Fruit fly (Drosophila melanogaster): ENCODE data around the gene Remo.

Remo gene

DNA sequence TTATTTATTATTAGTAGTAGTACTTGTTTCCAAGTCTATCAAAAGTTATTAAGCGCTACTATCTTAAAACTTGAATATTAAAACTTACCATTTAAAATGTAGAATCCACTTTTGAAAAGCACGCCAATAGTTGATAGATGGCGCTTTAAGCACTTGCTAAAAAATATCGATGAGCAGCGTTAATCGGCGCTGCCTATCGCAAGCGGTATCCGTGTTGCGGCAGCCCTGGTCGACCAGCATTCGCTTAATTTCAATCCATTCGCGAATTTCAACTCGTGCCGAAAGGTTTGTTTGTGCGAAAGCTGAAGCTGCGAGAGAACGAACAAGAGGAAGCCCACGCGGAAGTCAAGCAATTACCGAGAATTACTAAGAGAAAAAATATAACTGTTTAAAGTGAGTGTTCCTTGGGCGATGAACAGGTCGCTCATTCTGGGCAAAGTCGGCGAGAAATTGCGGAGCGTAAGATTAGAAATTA lies 41.8 kb downstream of the Remo start, which contains the start of gene Prx2 (continued):
- peak; percentile 25 for TF ChIP-seq CG17385 (GFP tag; optimal IDR thresholded peaks at IDR 0.05)
- peak; percentile 1 for TF ChIP-seq pho (GFP tag; optimal IDR thresholded peaks at IDR 0.05)
- no peak for TF ChIP-seq Oaz (GFP tag; IDR thresholded peaks at IDR 0.05)
- TF ChIP-seq Xrp1 (GFP tag; IDR thresholded peaks at IDR 0.05) = no peak
- no peak for TF ChIP-seq cad (GFP tag; optimal IDR thresholded peaks at IDR 0.05)
- TF ChIP-seq Ssrp (tag; optimal IDR thresholded peaks at IDR 0.05) = no peak
- TF ChIP-seq vvl (GFP tag; IDR thresholded peaks at IDR 0.05) = peak; percentile 42
- no peak for TF ChIP-seq CG7987 (GFP tag; optimal IDR thresholded peaks at IDR 0.05)
- no peak for TF ChIP-seq CG16779 (GFP tag; IDR thresholded peaks at IDR 0.05)
- TF ChIP-seq yki (optimal IDR thresholded peaks at IDR 0.05) = no peak
- TF ChIP-seq CG10209 (GFP tag; optimal IDR thresholded peaks at IDR 0.05) = no peak
- TF ChIP-seq wor (GFP tag; IDR thresholded peaks at IDR 0.05) = no peak
- TF ChIP-seq Sin3A (optimal IDR thresholded peaks at IDR 0.05) = peak; percentile 70
- no peak for TF ChIP-seq tio (GFP tag; optimal IDR thresholded peaks at IDR 0.05)
- TF ChIP-seq tgo (GFP tag; IDR thresholded peaks at IDR 0.05) = no peak
- no peak for TF ChIP-seq HLHmδ (GFP tag; optimal IDR thresholded peaks at IDR 0.05)
- 0 out of 2 replicates have a peak, but pooled peaks have one; percentile 6 for TF ChIP-seq al (GFP tag; IDR thresholded peaks at IDR 0.05)
- TF ChIP-seq CG6689 (GFP tag; IDR thresholded peaks at IDR 0.05) = 0 out of 2 replicates have a peak, but pooled peaks have one; percentile 13
- TF ChIP-seq bigmax (GFP tag; optimal IDR thresholded peaks at IDR 0.05) = no peak
- no peak for TF ChIP-seq maf-S (GFP tag; optimal IDR thresholded peaks at IDR 0.05)
- no peak for TF ChIP-seq Sry-β (GFP tag; optimal IDR thresholded peaks at IDR 0.05)
- TF ChIP-seq Dfd (GFP tag; optimal IDR thresholded peaks at IDR 0.05) = no peak
- TF ChIP-seq Hey (tag; optimal IDR thresholded peaks at IDR 0.05) = no peak
- no peak for TF ChIP-seq Lim3 (GFP tag; IDR thresholded peaks at IDR 0.05)
- no peak for TF ChIP-seq Mes4 (GFP tag; optimal IDR thresholded peaks at IDR 0.05)
- no peak for TF ChIP-seq prd (optimal IDR thresholded peaks at IDR 0.05)
- TF ChIP-seq prd (GFP tag; IDR thresholded peaks at IDR 0.05) = no peak
- no peak for TF ChIP-seq Spps (tag; optimal IDR thresholded peaks at IDR 0.05)
- TF ChIP-seq CkIIα-i1 (GFP tag; IDR thresholded peaks at IDR 0.05) = no peak
- TF ChIP-seq CG12942 (GFP tag; optimal IDR thresholded peaks at IDR 0.05) = no peak
- no peak for TF ChIP-seq sr (GFP tag; IDR thresholded peaks at IDR 0.05)
- no peak for TF ChIP-seq CG30020 (tag; optimal IDR thresholded peaks at IDR 0.05)
- TF ChIP-seq CG6683 (GFP tag; optimal IDR thresholded peaks at IDR 0.05) = no peak
- TF ChIP-seq ash1 (GFP tag; optimal IDR thresholded peaks at IDR 0.05) = no peak
- peak; percentile 7 for TF ChIP-seq lilli (GFP tag; optimal IDR thresholded peaks at IDR 0.05)
- peak; percentile 57 for TF ChIP-seq Myb (GFP tag; optimal IDR thresholded peaks at IDR 0.05)
- TF ChIP-seq HLH3B (GFP tag; IDR thresholded peaks at IDR 0.05) = no peak
- no peak for TF ChIP-seq sd (tag; optimal IDR thresholded peaks at IDR 0.05)
- no peak for TF ChIP-seq Hr78 (GFP tag; optimal IDR thresholded peaks at IDR 0.05)
- peak; percentile 32 for TF ChIP-seq Lhr (GFP tag; optimal IDR thresholded peaks at IDR 0.05)
- peak; percentile 11 for TF ChIP-seq HHEX (GFP tag; optimal IDR thresholded peaks at IDR 0.05)
- TF ChIP-seq CG17568 (GFP tag; optimal IDR thresholded peaks at IDR 0.05) = no peak
- peak; percentile 61; the same call in 1 of the 3 replicates for TF ChIP-seq hb (GFP tag; IDR thresholded peaks at IDR 0.05; ENCODE audit: partially characterized antibody)
- TF ChIP-seq Ravus (GFP tag; IDR thresholded peaks at IDR 0.05) = no peak
- no peak for TF ChIP-seq Side (GFP tag; optimal IDR thresholded peaks at IDR 0.05)
- no peak for TF ChIP-seq CG13424 (tag; optimal IDR thresholded peaks at IDR 0.05)
- TF ChIP-seq CG15479 (GFP tag; optimal IDR thresholded peaks at IDR 0.05) = no peak
- TF ChIP-seq CG32772 (GFP tag; IDR thresholded peaks at IDR 0.05) = no peak
- no peak for TF ChIP-seq z (GFP tag; IDR thresholded peaks at IDR 0.05)
- peak; percentile 53; the same call in 1 of the 3 replicates for TF ChIP-seq Doc3 (GFP tag; IDR thresholded peaks at IDR 0.05; ENCODE audit: partially characterized antibody)
- peak; percentile 40 for TF ChIP-seq Hmr (GFP tag; optimal IDR thresholded peaks at IDR 0.05)
- no peak for TF ChIP-seq crp (GFP tag; optimal IDR thresholded peaks at IDR 0.05)
